Worm (Caenorhabditis elegans) whole organism, L3 larva: ENCODE measurements around the gene srz-16.

ENCODE experiments used
- daf-12 ChIP-seq: fragments of 150-350 bp; optimal IDR thresholded peaks from 2 replicates; lab custom pipeline; 2014; ENCODE audit warnings: missing biosample characterization, missing genetic modification reagents, missing genetic modification characterization
- fkh-10 ChIP-seq: sonication (generic microtip); optimal IDR thresholded peaks from 2 replicates; lab custom pipeline; 2017; ENCODE audit warnings: missing biosample characterization, missing genetic modification reagents, missing genetic modification characterization
- hmg-11 ChIP-seq: sonication (generic microtip); optimal IDR thresholded peaks from 2 replicates; lab custom pipeline; 2016; ENCODE audit warnings: missing genetic modification characterization, missing compliant biosample characterization
- jun-1 ChIP-seq: fragments of 150-350 bp; optimal IDR thresholded peaks from 2 replicates; lab custom pipeline; 2014; ENCODE audit warnings: missing biosample characterization, missing genetic modification reagents, missing genetic modification characterization
- mdl-1 ChIP-seq: fragments of 150-350 bp; optimal IDR thresholded peaks from 2 replicates; lab custom pipeline; 2014; ENCODE audit warnings: missing biosample characterization, missing genetic modification characterization
- nhr-77 ChIP-seq: fragments of 150-350 bp; optimal IDR thresholded peaks from 2 replicates; lab custom pipeline; 2014; ENCODE audit warnings: missing biosample characterization, missing genetic modification characterization
- zag-1 ChIP-seq: fragments of 150-350 bp; optimal IDR thresholded peaks from 2 replicates; lab custom pipeline; 2014; ENCODE audit warnings: missing biosample characterization, missing genetic modification characterization

DNA sequence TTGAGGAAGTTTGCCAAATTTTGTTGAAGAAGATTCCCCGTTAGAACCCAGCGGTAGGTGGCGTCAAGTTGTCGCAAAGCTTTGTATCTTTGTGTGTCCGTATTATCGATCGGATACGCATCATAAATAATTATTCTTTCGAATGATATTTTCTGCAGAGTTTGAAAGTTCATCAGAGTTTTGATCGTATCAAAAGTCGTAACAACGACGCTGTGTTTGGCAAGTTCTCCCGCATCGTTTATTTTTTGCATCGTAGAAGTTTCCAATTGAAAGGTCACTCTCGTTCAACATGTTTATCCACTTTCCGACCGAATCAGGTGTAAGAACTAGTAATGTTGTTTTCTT lies 23.4 kb downstream of the srz-16 start:
- TF ChIP-seq jun-1 (tag; lab: Kevin White, UChicago) = no peak
- TF ChIP-seq mdl-1 (tag; lab: Kevin White, UChicago) = no peak
- TF ChIP-seq daf-12 = no peak
- TF ChIP-seq nhr-77 (tag; lab: Kevin White, UChicago) = no peak
- no peak for TF ChIP-seq fkh-10 (GFP tag; lab: Kevin White, UChicago)
- TF ChIP-seq zag-1 (tag; lab: Kevin White, UChicago) = no peak
- TF ChIP-seq hmg-11 = no peak
